Fruit fly (Drosophila melanogaster): ENCODE measurements around the gene CG34404.

dm6 chr3R:15342432-15342925, 25.0 kb downstream of the CG34404 start:
- TF ChIP-seq CG14711 (tag; optimal IDR thresholded peaks at IDR 0.05) (no peak), toe (GFP tag; optimal IDR thresholded peaks at IDR 0.05) (no peak), CG33017 (tag; optimal IDR thresholded peaks at IDR 0.05) (no peak)
